Worm (Caenorhabditis elegans): ENCODE data around the gene nhr-155.

nhr-155 gene

ce11 chrV:501230-501629, 38.0 kb upstream of the nhr-155 start, which contains the start of gene str-256:
str-256 (minus strand) TSS chrV:501330.
- TF ChIP-seq syd-9 (tag; optimal IDR thresholded peaks at IDR 0.05) = no peak
- no peak for TF ChIP-seq sox-2 (GFP tag; IDR thresholded peaks at IDR 0.05)
- TF ChIP-seq lin-11 (tag; optimal IDR thresholded peaks at IDR 0.05) = no peak
- no peak for TF ChIP-seq T23F11.4 (GFP tag; optimal IDR thresholded peaks at IDR 0.05)
- TF ChIP-seq che-1 (tag; optimal IDR thresholded peaks at IDR 0.05) = no peak
- TF ChIP-seq ceh-31 (tag; optimal IDR thresholded peaks at IDR 0.05) = no peak
- no peak for TF ChIP-seq pat-9 (tag; optimal IDR thresholded peaks at IDR 0.05)
- TF ChIP-seq ref-2 (tag; optimal IDR thresholded peaks at IDR 0.05) = no peak
- no peak for TF ChIP-seq pqm-1 (tag; optimal IDR thresholded peaks at IDR 0.05)

DNA sequence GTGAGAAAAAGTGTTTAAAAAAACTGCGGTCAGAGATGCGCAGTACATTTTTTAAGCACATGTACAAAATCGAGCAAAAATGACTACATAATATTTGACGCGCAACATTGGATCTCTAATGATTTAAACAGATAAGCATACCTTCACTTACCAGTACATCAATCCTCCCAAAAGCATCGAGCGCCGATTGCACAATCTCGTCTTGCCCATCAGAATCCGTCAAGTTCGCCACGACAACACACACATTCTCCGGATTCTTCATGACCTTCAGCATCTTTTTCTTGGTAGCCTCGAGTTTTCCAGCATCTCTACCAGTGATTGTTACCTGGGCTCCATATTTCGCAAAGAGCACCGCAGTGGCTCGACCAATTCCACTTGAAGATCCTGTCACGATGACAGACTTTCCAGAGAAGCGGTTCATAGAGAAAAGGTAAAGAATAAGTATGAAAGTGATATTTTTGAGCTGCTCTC, 36.4 kb upstream of the nhr-155 start, which contains the start of gene T01G6.10:
TSS of gene T01G6.10 (minus strand) at position 421 of the 471 bp plus-strand sequence.
- no peak for TF ChIP-seq ref-2 (tag; optimal IDR thresholded peaks at IDR 0.05)

DNA sequence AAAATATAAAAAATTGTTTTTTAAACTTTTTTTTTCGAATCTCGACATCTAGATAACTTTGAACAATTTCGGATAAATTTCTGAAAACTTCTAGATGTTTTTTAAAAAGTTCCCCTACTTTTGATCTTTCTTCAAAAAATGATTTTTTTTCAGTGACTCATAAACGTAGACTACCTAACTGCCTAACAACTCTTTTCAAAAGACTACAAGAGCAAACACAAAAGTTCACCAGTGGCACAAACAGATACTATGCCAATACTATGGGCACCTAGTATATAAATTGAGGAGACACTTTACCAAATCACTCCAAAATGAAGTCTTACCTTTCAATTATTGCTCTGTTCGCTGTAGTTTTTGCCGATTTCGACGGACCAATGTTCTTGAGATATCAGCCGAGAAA, 35.5 kb upstream of the nhr-155 start, which contains the start of gene srlf-35:
TSS of gene srlf-35 (plus strand) at position 301 of the 400 bp plus-strand sequence.
- TF ChIP-seq unc-42 (tag; optimal IDR thresholded peaks at IDR 0.05) (no peak), ama-1 (optimal IDR thresholded peaks at IDR 0.05) (no peak), pat-9 (tag; optimal IDR thresholded peaks at IDR 0.05) (no peak), nhr-232 (tag; optimal IDR thresholded peaks at IDR 0.05) (no peak), ceh-48 (tag; optimal IDR thresholded peaks at IDR 0.05) (no peak), ceh-14 (tag; optimal IDR thresholded peaks at IDR 0.05) (no peak), C08G9.2 (tag; optimal IDR thresholded peaks at IDR 0.05) (no peak), pax-1 (tag; optimal IDR thresholded peaks at IDR 0.05) (no peak), K02D7.2 (tag; optimal IDR thresholded peaks at IDR 0.05) (no peak), nfya-1 (tag; optimal IDR thresholded peaks at IDR 0.05) (no peak), elt-4 (tag; optimal IDR thresholded peaks at IDR 0.05) (no peak), ceh-45 (GFP tag; IDR thresholded peaks at IDR 0.05) (no peak), ttx-3 (tag; optimal IDR thresholded peaks at IDR 0.05) (no peak), madf-2 (tag; optimal IDR thresholded peaks at IDR 0.05) (no peak), rnt-1 (tag; optimal IDR thresholded peaks at IDR 0.05) (no peak), hlh-6 (tag; optimal IDR thresholded peaks at IDR 0.05) (no peak), gmeb-2 (tag; optimal IDR thresholded peaks at IDR 0.05) (no peak)

DNA sequence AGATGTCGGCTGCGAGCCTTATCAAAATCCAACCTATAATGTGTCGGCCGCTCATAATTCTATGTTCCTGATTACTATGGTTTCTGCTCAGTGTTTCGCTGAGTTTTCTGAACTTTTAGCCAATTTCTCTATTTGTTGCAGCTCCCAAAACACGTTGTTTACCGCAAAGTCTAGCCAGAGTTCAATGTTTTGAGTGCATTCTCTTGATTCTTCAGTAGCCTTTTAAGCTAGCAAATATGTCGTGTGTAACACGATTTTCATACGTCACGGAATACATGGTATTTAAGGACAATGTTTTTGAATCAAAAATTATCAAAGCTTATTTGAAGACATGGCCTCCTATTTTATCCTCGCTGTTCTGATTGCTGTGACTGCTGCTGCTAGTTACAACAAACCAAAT, 34.1 kb upstream of the nhr-155 start, which contains the start of gene srlf-19:
TSS of gene srlf-19 (plus strand) at position 301 of the 400 bp plus-strand sequence.
- no peak for TF ChIP-seq ceh-30 (tag; optimal IDR thresholded peaks at IDR 0.05)

DNA sequence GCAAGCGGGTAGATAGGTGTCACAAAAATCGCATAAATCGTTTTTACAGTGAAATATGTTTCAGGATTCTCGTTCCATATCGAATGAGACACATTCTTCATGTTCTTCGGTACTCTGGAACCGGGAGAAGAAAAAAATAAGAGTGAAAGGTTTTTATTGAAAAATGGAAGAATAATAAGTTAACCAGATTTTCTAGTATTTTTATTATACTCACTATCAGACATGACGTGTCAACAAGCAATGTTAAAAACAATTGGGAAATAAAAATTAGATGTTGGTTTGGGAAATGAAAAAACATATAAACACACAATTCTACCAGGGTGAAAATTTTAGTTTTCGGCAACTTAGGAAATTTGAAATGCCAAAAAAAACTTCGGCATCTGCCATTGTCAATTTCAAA, 26.8 kb upstream of the nhr-155 start, which contains the start of gene srh-37:
TSS of gene srh-37 (minus strand) at position 101 of the 400 bp plus-strand sequence.
- no peak for TF ChIP-seq ceh-31 (tag; optimal IDR thresholded peaks at IDR 0.05)
- TF ChIP-seq pha-2 (tag; optimal IDR thresholded peaks at IDR 0.05) = no peak
- no peak for TF ChIP-seq npax-4 (tag; optimal IDR thresholded peaks at IDR 0.05)
- no peak for TF ChIP-seq gmeb-2 (tag; optimal IDR thresholded peaks at IDR 0.05)
- TF ChIP-seq tbx-7 (tag; optimal IDR thresholded peaks at IDR 0.05) = no peak
- no peak for TF ChIP-seq ets-4 (tag; optimal IDR thresholded peaks at IDR 0.05)
- TF ChIP-seq ceh-48 (tag; optimal IDR thresholded peaks at IDR 0.05) = no peak
- no peak for TF ChIP-seq lin-11 (tag; optimal IDR thresholded peaks at IDR 0.05)
- TF ChIP-seq pros-1 (tag; optimal IDR thresholded peaks at IDR 0.05) = no peak
- TF ChIP-seq fkh-6 (tag; optimal IDR thresholded peaks at IDR 0.05) = no peak

DNA sequence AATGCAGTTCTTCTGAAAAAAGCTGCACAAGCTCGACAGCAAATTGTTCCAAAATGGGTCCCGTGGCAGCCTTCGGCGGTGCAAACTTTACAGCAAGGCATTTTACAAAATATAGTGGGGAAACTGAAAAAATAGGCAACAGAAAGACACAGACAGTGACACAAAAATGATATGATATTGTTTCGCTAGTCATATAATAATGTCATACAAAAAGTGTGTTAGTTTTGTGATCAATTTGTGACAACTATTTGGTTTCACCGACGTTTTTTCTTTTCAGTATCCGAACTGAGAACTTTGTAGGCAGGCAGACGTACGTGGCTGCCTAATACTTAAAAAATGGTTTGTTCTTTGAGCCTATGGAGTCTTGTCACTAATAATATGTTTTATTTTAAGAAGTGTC, 19.8 kb upstream of the nhr-155 start, which contains the start of gene nhr-210:
TSS of gene nhr-210 (minus strand) at position 101 of the 400 bp plus-strand sequence.
- TF ChIP-seq ceh-45 (GFP tag; IDR thresholded peaks at IDR 0.05) (no peak), ceh-19 (GFP tag; optimal IDR thresholded peaks at IDR 0.05) (no peak), unc-86 (tag; optimal IDR thresholded peaks at IDR 0.05) (no peak), eyg-1 (tag; optimal IDR thresholded peaks at IDR 0.05) (no peak), T23F11.4 (GFP tag; optimal IDR thresholded peaks at IDR 0.05) (no peak), fax-1 (tag; optimal IDR thresholded peaks at IDR 0.05) (no peak), npax-4 (tag; optimal IDR thresholded peaks at IDR 0.05) (no peak), ttx-3 (tag; optimal IDR thresholded peaks at IDR 0.05) (no peak)

Data from whole organism, late embryonic.